Worm (Caenorhabditis elegans): ENCODE results near the gene F58H1.8.

F58H1.8 gene

ce11 chrV:11960084-11960830, 25.3 kb downstream of the F58H1.8 start:
- TF ChIP-seq aly-2 (tag; optimal IDR thresholded peaks at IDR 0.05) (no peak), unc-62 (GFP tag; optimal IDR thresholded peaks at IDR 0.05 in 1 of 2) (peak in 1 of 2 experiments; percentile 53), unc-62 (tag; optimal IDR thresholded peaks at IDR 0.05) (no peak), ceh-62 (tag; optimal IDR thresholded peaks at IDR 0.05) (no peak)

DNA sequence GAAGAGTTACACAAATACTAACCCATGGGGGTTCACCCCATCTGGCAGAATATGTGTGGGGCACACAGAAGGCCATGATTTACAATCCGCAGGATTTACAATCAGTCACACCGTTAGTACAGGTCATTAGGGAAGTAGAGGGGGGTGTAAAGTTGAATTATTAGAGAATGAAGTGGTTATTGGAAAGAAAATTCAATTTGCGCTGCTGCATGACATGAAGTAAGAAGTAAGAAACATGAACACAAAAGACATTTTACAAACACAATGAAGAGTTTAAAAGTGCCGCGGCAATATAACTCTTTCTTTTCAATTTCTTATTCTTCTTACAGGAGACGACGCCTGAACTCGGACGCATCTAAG, 25.9 kb downstream of the F58H1.8 start:
- TF ChIP-seq hif-1 (tag; optimal IDR thresholded peaks at IDR 0.05), result no peak
- TF ChIP-seq aha-1 (tag), result peak; percentile 53

- TF ChIP-seq zfp-3 (GFP tag; conservative IDR thresholded peaks at IDR 0.05), result no peak
- no peak for TF ChIP-seq F10B5.3 (tag; optimal IDR thresholded peaks at IDR 0.05)
Observed at ce11 chrV:11964723-11965122, 29.8 kb downstream of the F58H1.8 start, which contains the start of gene F58H1.7. F58H1.7 (minus strand) TSS chrV:11964823.

ce11 chrV:11975233-11975632, 40.3 kb downstream of the F58H1.8 start, which contains the start of gene cpr-1:
cpr-1 (plus strand) TSS chrV:11975551.
- TF ChIP-seq T20F7.1 (GFP tag; optimal IDR thresholded peaks at IDR 0.05), result peak; percentile 22
- peak; percentile 69 for TF ChIP-seq nhr-28 (tag; optimal IDR thresholded peaks at IDR 0.05)
- TF ChIP-seq lin-1 (GFP tag; IDR thresholded peaks at IDR 0.05), result peak; percentile 80
- peak; percentile 12 for TF ChIP-seq hlh-30 (tag; optimal IDR thresholded peaks at IDR 0.05; ENCODE audit: insufficient read depth)
- peak; percentile 87 for TF ChIP-seq hlh-11 (tag; optimal IDR thresholded peaks at IDR 0.05)
- peak; percentile 77 for TF ChIP-seq pqm-1 (tag; optimal IDR thresholded peaks at IDR 0.05)
- TF ChIP-seq ama-1 (optimal IDR thresholded peaks at IDR 0.05), result no peak
- peak; percentile 69 for TF ChIP-seq nhr-48 (tag; optimal IDR thresholded peaks at IDR 0.05)
- TF ChIP-seq nhr-77 (tag; optimal IDR thresholded peaks at IDR 0.05), result peak; percentile 25
- TF ChIP-seq skn-1 (tag; optimal IDR thresholded peaks at IDR 0.05), result no peak
- TF ChIP-seq unc-62 (GFP tag; optimal IDR thresholded peaks at IDR 0.05 in 1 of 2), result peak in 1 of 2 experiments; percentile 75
- no peak for TF ChIP-seq unc-62 (tag; optimal IDR thresholded peaks at IDR 0.05)
- TF ChIP-seq daf-16 (GFP tag; optimal IDR thresholded peaks at IDR 0.05), result no peak
- peak; percentile 42 for TF ChIP-seq daf-16 (tag; optimal IDR thresholded peaks at IDR 0.05)
- TF ChIP-seq dmd-6 (GFP tag; IDR thresholded peaks at IDR 0.05), result peak; percentile 92
- no peak for TF ChIP-seq nhr-102 (tag; optimal IDR thresholded peaks at IDR 0.05)
- TF ChIP-seq lin-38 (GFP tag; IDR thresholded peaks at IDR 0.05), result no peak
- TF ChIP-seq dve-1 (tag; optimal IDR thresholded peaks at IDR 0.05; ENCODE audit: insufficient read depth), result peak; percentile 65

DNA sequence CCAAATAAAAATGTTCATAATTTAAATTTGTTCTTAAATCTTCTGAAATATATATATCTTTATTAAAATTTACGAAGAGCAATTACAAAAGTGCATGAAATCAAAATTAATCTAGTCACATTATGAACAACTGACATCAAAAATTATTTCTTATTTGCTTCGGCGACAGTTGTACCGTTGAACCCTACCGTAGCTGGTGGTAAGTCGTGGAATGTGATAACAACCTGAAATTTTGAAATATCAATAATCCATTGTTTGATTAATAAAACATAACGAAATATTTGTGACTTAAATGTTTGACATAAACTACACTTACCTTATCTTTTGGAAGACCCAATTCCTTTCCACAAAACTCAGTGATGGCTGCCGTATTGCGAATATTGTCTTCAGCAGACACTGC, 41.8 kb downstream of the F58H1.8 start:
- TF ChIP-seq T20F7.1 (GFP tag; optimal IDR thresholded peaks at IDR 0.05) (peak; percentile 56), lsy-2 (tag; optimal IDR thresholded peaks at IDR 0.05) (peak in 1 of 2 experiments; percentile 21), attf-4 (tag; optimal IDR thresholded peaks at IDR 0.05) (no peak), lin-1 (GFP tag; IDR thresholded peaks at IDR 0.05) (0 out of 2 replicates have a peak, but pooled peaks have one; percentile 13), zfp-3 (GFP tag; conservative IDR thresholded peaks at IDR 0.05) (0 out of 2 replicates have a peak, but pooled peaks have one; percentile 9), pqm-1 (tag; optimal IDR thresholded peaks at IDR 0.05) (peak; percentile 34), ceh-32 (tag; optimal IDR thresholded peaks at IDR 0.05; ENCODE audit: poor library complexity) (no peak), F26F4.8 (GFP tag; conservative IDR thresholded peaks at IDR 0.05) (no peak), tra-1 (GFP tag; IDR thresholded peaks at IDR 0.05) (0 out of 2 replicates have a peak, but pooled peaks have one; percentile 46), Y105C5A.15 (GFP tag; IDR thresholded peaks at IDR 0.05) (no peak), daf-16 (GFP tag; optimal IDR thresholded peaks at IDR 0.05) (no peak), daf-16 (tag; optimal IDR thresholded peaks at IDR 0.05) (peak; percentile 39), nhr-28 (tag; optimal IDR thresholded peaks at IDR 0.05) (peak; percentile 77), nhr-77 (tag; optimal IDR thresholded peaks at IDR 0.05) (peak; percentile 86), dve-1 (tag; optimal IDR thresholded peaks at IDR 0.05; ENCODE audit: insufficient read depth) (peak; percentile 68), nhr-10 (tag; optimal IDR thresholded peaks at IDR 0.05) (peak; percentile 27), dmd-6 (GFP tag; IDR thresholded peaks at IDR 0.05) (peak; percentile 80), hlh-11 (tag; optimal IDR thresholded peaks at IDR 0.05) (peak; percentile 49)
